Worm (Caenorhabditis elegans): ENCODE results near the gene acl-7.
"Not testable (repeated sequence)": the region's sequence is repeated elsewhere in the genome, so short reads cannot be mapped to it uniquely, and the experiment has no call there.

The acl-7 gene

DNA sequence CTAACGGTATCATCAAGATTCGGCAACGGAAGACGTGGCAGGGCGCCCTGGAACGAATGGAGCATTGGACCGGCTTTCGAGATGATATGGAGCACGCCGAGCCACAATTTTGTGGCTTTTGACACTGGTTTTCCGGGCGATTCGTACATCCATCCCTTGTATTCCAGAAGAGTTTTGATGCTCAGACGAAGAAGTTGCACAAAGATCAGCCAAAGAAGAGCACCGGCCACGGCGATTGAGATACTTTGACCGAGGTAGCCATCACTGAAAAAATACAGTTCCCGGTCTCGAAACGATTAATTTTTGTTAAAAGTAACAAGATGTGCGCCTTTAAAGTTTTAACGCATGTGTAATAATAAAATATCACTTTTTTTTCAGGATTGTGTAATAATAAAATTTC, 21.1 kb downstream of the acl-7 start:
- peak; percentile 18 for TF ChIP-seq ztf-4 (tag; optimal IDR thresholded peaks at IDR 0.05)
- no peak for TF ChIP-seq ama-1 (optimal IDR thresholded peaks at IDR 0.05)
- no peak for TF ChIP-seq lin-39 (tag; optimal IDR thresholded peaks at IDR 0.05)
- no peak for TF ChIP-seq ztf-11 (tag; optimal IDR thresholded peaks at IDR 0.05)
- TF ChIP-seq zag-1 (tag; optimal IDR thresholded peaks at IDR 0.05): no peak
- TF ChIP-seq fos-1 (tag; optimal IDR thresholded peaks at IDR 0.05): no peak

DNA sequence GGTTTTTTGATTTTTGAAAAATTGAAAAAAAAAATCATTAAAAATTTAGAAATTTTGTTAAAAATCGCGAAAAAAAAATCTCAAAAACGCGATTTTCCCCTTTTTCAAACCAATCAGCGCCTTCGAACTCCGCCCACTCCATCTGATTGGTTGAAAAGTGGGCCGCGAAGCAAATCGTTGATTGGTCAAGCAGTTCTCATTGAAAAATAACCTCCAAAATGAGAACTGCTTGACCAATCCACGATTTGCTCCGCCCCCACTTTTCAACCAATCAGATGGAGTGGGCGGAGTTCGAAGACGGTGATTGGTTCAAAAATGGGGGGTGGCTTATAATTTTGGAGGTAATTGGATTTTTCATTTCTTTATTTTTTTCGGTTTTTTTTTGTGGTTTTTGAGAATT, 25.9 kb downstream of the acl-7 start:
- TF ChIP-seq ZK546.5 (tag; optimal IDR thresholded peaks at IDR 0.05) (no peak), ceh-82 (tag; optimal IDR thresholded peaks at IDR 0.05) (no peak), lin-39 (tag; optimal IDR thresholded peaks at IDR 0.05) (no peak), aly-2 (tag; optimal IDR thresholded peaks at IDR 0.05) (no peak), nhr-237 (tag; optimal IDR thresholded peaks at IDR 0.05) (no peak), nhr-21 (tag; optimal IDR thresholded peaks at IDR 0.05) (no peak), nhr-25 (tag; optimal IDR thresholded peaks at IDR 0.05) (no peak), mab-5 (tag; optimal IDR thresholded peaks at IDR 0.05) (no peak), ceh-16 (tag; optimal IDR thresholded peaks at IDR 0.05) (no peak), ztf-11 (tag; optimal IDR thresholded peaks at IDR 0.05) (no peak), alr-1 (tag; optimal IDR thresholded peaks at IDR 0.05) (no peak), crh-2 (tag; optimal IDR thresholded peaks at IDR 0.05) (no peak), elt-1 (tag; optimal IDR thresholded peaks at IDR 0.05) (no peak), nhr-77 (tag; optimal IDR thresholded peaks at IDR 0.05) (no peak), dmd-4 (tag; optimal IDR thresholded peaks at IDR 0.05) (no peak), nhr-129 (tag; optimal IDR thresholded peaks at IDR 0.05) (no peak), mdl-1 (tag; optimal IDR thresholded peaks at IDR 0.05) (no peak), nhr-12 (tag; optimal IDR thresholded peaks at IDR 0.05) (no peak), F13H6.1 (tag; optimal IDR thresholded peaks at IDR 0.05) (no peak), unc-55 (GFP tag; optimal IDR thresholded peaks at IDR 0.05) (no peak)

DNA sequence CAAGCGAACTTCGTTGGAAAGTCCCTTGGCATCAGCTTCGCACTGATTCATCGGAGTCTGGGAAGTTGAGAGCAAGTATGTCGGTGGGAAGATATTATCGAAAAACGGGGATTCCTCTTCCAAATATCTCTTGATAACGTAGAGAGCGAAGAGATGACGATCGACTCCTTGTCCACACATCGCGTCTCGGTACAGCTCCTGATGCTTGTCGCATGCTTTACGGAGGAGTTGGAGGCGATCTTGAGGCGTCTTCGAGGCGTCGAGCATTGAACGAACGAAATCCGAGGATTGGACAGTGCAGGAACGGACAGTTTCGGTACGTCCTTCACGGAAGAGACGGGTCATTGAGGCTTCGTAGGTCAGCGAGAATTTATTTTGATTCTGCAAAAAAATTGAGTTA, 26.8 kb downstream of the acl-7 start:
- TF ChIP-seq mbf-1 (tag; optimal IDR thresholded peaks at IDR 0.05): no peak
- TF ChIP-seq lsy-2 (tag; optimal IDR thresholded peaks at IDR 0.05): no peak

- TF ChIP-seq mdl-1 (tag; optimal IDR thresholded peaks at IDR 0.05): no peak
- TF ChIP-seq nhr-21 (tag; optimal IDR thresholded peaks at IDR 0.05): peak; percentile 57
- no peak for TF ChIP-seq ztf-11 (tag; optimal IDR thresholded peaks at IDR 0.05)
- no peak for TF ChIP-seq mbf-1 (tag; optimal IDR thresholded peaks at IDR 0.05)
- peak; percentile 43 for TF ChIP-seq ama-1 (optimal IDR thresholded peaks at IDR 0.05)
- TF ChIP-seq alr-1 (tag; optimal IDR thresholded peaks at IDR 0.05): no peak
- no peak for TF ChIP-seq C34F6.9 (tag; optimal IDR thresholded peaks at IDR 0.05)
- no peak for TF ChIP-seq ceh-82 (tag; optimal IDR thresholded peaks at IDR 0.05)
- peak; percentile 52 for TF ChIP-seq Y55F3AM.14 (GFP tag; optimal IDR thresholded peaks at IDR 0.05)
Measured at ce11 chrII:12787831-12788248, 28.4 kb downstream of the acl-7 start, which contains the start of gene alkb-7. Gene alkb-7 (minus strand): TSS chrII:12788153.

- no peak for TF ChIP-seq ztf-4 (tag; optimal IDR thresholded peaks at IDR 0.05)
- TF ChIP-seq lsy-2 (tag; optimal IDR thresholded peaks at IDR 0.05): no peak
- TF ChIP-seq nhr-25 (tag; optimal IDR thresholded peaks at IDR 0.05): no peak
- TF ChIP-seq aly-2 (tag; optimal IDR thresholded peaks at IDR 0.05): no peak
- TF ChIP-seq nhr-237 (tag; optimal IDR thresholded peaks at IDR 0.05): no peak
- no peak for TF ChIP-seq unc-39 (tag; optimal IDR thresholded peaks at IDR 0.05)
- no peak for TF ChIP-seq dmd-4 (tag; optimal IDR thresholded peaks at IDR 0.05)
- TF ChIP-seq unc-55 (GFP tag; optimal IDR thresholded peaks at IDR 0.05): peak; percentile 9
- no peak for TF ChIP-seq ama-1 (optimal IDR thresholded peaks at IDR 0.05)
- TF ChIP-seq fos-1 (tag; optimal IDR thresholded peaks at IDR 0.05): no peak
- peak in 1 of 2 experiments; percentile 1 for TF ChIP-seq mdl-1 (tag; optimal IDR thresholded peaks at IDR 0.05)
Measured at ce11 chrII:12785391-12785790, 30.9 kb downstream of the acl-7 start, which contains the start of gene Y46G5A.15. Gene Y46G5A.15 (minus strand): TSS chrII:12785416.

- TF ChIP-seq unc-55 (GFP tag; optimal IDR thresholded peaks at IDR 0.05) (peak; percentile 67), sma-9 (GFP tag; optimal IDR thresholded peaks at IDR 0.05) (peak; percentile 50), F13H6.1 (tag; optimal IDR thresholded peaks at IDR 0.05) (peak; percentile 33), lsy-2 (tag; optimal IDR thresholded peaks at IDR 0.05) (peak; percentile 33 to 41), snpc-4 (tag; optimal IDR thresholded peaks at IDR 0.05) (peak; percentile 97), lin-13 (GFP tag; optimal IDR thresholded peaks at IDR 0.05) (peak; percentile 96), nhr-129 (tag; optimal IDR thresholded peaks at IDR 0.05) (peak; percentile 56), gmeb-1 (tag; optimal IDR thresholded peaks at IDR 0.05) (peak; percentile 29), sma-3 (GFP tag; optimal IDR thresholded peaks at IDR 0.05) (peak; percentile 38), crh-2 (tag; optimal IDR thresholded peaks at IDR 0.05) (peak; percentile 32)
- not testable (repeated sequence) for TF ChIP-seq sma-9 (tag; optimal IDR thresholded peaks at IDR 0.05)
Measured at ce11 chrII:12778374-12778773, 37.9 kb downstream of the acl-7 start.

Measured in whole organism, L2 larva.